Worm (Caenorhabditis elegans) whole organism, L4 larva: ENCODE results near the gene F22F4.5.

Experiments used
- D1046.2 ChIP-seq: fragments of 200-800 bp; sonication (Bioruptor generic); IDR thresholded peaks from 2 replicates; pipeline ENCODE4 v1.3.6; 2022; ENCODE audit warnings: missing genetic modification characterization, missing compliant biosample characterization
- F10B5.3 ChIP-seq: sonication (generic microtip); optimal IDR thresholded peaks from 2 replicates; lab custom pipeline; 2016; ENCODE audit warnings: mild to moderate bottlenecking, missing genetic modification characterization, missing compliant biosample characterization
- F37D6.2 ChIP-seq: sonication (generic microtip); optimal IDR thresholded peaks from 2 replicates; lab custom pipeline; 2016; ENCODE audit warnings: mild to moderate bottlenecking, missing genetic modification characterization, missing compliant biosample characterization
- R02D3.7 ChIP-seq: fragments of 150-350 bp; sonication (generic microtip); optimal IDR thresholded peaks from 3 replicates; lab custom pipeline; 2014; ENCODE audit warnings: missing biosample characterization, missing genetic modification characterization
- T20F7.1 ChIP-seq: fragments of 200-800 bp; sonication (Bioruptor generic); optimal IDR thresholded peaks from 2 replicates; lab custom pipeline; 2018; ENCODE audit warnings: mild to moderate bottlenecking, missing genetic modification characterization, missing compliant biosample characterization
- Y105C5A.15 ChIP-seq: fragments of 200-800 bp; sonication (Bioruptor generic); IDR thresholded peaks from 2 replicates; pipeline ENCODE4 v1.3.6; 2022; ENCODE audit warnings: missing genetic modification characterization, missing compliant biosample characterization
- Y48G9A.11 ChIP-seq: fragments of 200-800 bp; sonication (Bioruptor generic); IDR thresholded peaks from 2 replicates; pipeline ENCODE4 v1.3.6; 2022; ENCODE audit warnings: missing genetic modification reagents, missing genetic modification characterization, missing compliant biosample characterization
- ZK546.5 ChIP-seq, 2 experiments: sonication (generic microtip); optimal IDR thresholded peaks; 2 replicates each; lab custom pipeline; 2017; ENCODE audit warnings: missing biosample characterization in 2 of 2, missing genetic modification characterization in 2 of 2
- aha-1 ChIP-seq: fragments of 150-350 bp; peaks from one replicate; lab custom pipeline; 2014; ENCODE audit warnings: missing biosample characterization, missing genetic modification characterization
- ama-1 ChIP-seq: fragments of 150-350 bp; optimal IDR thresholded peaks from 2 replicates; lab custom pipeline; 2014; ENCODE audit warnings: inconsistent platforms, mixed read lengths
- ceh-44 ChIP-seq: fragments of 200-800 bp; sonication (Bioruptor generic); IDR thresholded peaks from 2 replicates; pipeline ENCODE4 v1.3.6; 2022; ENCODE audit warnings: missing genetic modification reagents, missing genetic modification characterization, missing compliant biosample characterization
- ceh-62 ChIP-seq: sonication (generic microtip); optimal IDR thresholded peaks from 2 replicates; lab custom pipeline; 2017; ENCODE audit warnings: missing biosample characterization, missing genetic modification characterization
- ceh-82 ChIP-seq: sonication (generic microtip); optimal IDR thresholded peaks from 2 replicates; lab custom pipeline; 2017; ENCODE audit warnings: missing biosample characterization, missing genetic modification characterization
- ctbp-1 ChIP-seq: fragments of 200-800 bp; sonication (Bioruptor generic); IDR thresholded peaks from 2 replicates; pipeline ENCODE4 v1.3.6; 2022; ENCODE audit warnings: missing genetic modification reagents, missing genetic modification characterization, missing compliant biosample characterization
- daf-16 ChIP-seq, 3 experiments: sonication (generic microtip); optimal IDR thresholded peaks; 2 replicates each; lab custom pipeline; 2016 to 2017; ENCODE audit warnings: missing genetic modification characterization in 3 of 3, missing genetic modification reagents in 3 of 3, mild to moderate bottlenecking in 2 of 3, missing compliant biosample characterization in 2 of 3, missing biosample characterization in 1 of 3, moderate library complexity in 1 of 3
- dmd-6 ChIP-seq: fragments of 200-800 bp; sonication (Bioruptor generic); IDR thresholded peaks from 2 replicates; pipeline ENCODE4 v1.3.6; 2022; ENCODE audit warnings: missing genetic modification reagents, missing genetic modification characterization, missing compliant biosample characterization
- dmd-9 ChIP-seq: fragments of 200-800 bp; sonication (Bioruptor generic); IDR thresholded peaks from 2 replicates; pipeline ENCODE4 v1.3.6; 2022; ENCODE audit warnings: missing genetic modification reagents, missing genetic modification characterization, missing compliant biosample characterization
- duxl-1 ChIP-seq: sonication (generic microtip); optimal IDR thresholded peaks from 2 replicates; lab custom pipeline; 2016; ENCODE audit warnings: mild to moderate bottlenecking, missing genetic modification characterization, moderate library complexity, missing compliant biosample characterization; ENCODE audit not compliant: poor library complexity
- gei-8 ChIP-seq: fragments of 200-800 bp; sonication (Bioruptor generic); optimal IDR thresholded peaks from 2 replicates; lab custom pipeline; 2018; ENCODE audit warnings: mild to moderate bottlenecking, missing genetic modification characterization, missing compliant biosample characterization
- hif-1 ChIP-seq, 2 experiments: sonication (generic microtip); optimal IDR thresholded peaks; 2 replicates each; lab custom pipeline; 2016 to 2017; ENCODE audit warnings: missing compliant biosample characterization in 2 of 2, missing genetic modification characterization in 2 of 2, missing genetic modification reagents in 2 of 2, missing genotype in 2 of 2, mild to moderate bottlenecking in 1 of 2
- hlh-30 ChIP-seq: sonication (generic microtip); optimal IDR thresholded peaks from 2 replicates; lab custom pipeline; 2017; ENCODE audit warnings: antibody characterized with exemption, mild to moderate bottlenecking, missing genetic modification characterization, missing compliant biosample characterization; ENCODE audit not compliant: insufficient read depth
- hmg-1.1 ChIP-seq: fragments of 200-800 bp; sonication (Bioruptor generic); IDR thresholded peaks from 2 replicates; pipeline ENCODE4 v1.3.6; 2022; ENCODE audit warnings: missing genetic modification reagents, missing genetic modification characterization, missing compliant biosample characterization
- jun-1 ChIP-seq: fragments of 150-350 bp; optimal IDR thresholded peaks from 2 replicates; lab custom pipeline; 2014; ENCODE audit warnings: missing biosample characterization, missing genetic modification reagents, missing genetic modification characterization
- lin-13 ChIP-seq: fragments of 150-350 bp; optimal IDR thresholded peaks from 2 replicates; lab custom pipeline; 2014; ENCODE audit warnings: missing biosample characterization, missing genetic modification reagents, missing genetic modification characterization
- lir-3 ChIP-seq: sonication (generic microtip); optimal IDR thresholded peaks from 2 replicates; lab custom pipeline; 2016; ENCODE audit warnings: mild to moderate bottlenecking, missing genetic modification characterization, missing compliant biosample characterization
- madf-5 ChIP-seq, 2 experiments: fragments of 200-800 bp; sonication (Bioruptor generic); IDR thresholded peaks; 2 replicates each; pipeline ENCODE4 v1.3.6; 2022; ENCODE audit warnings: missing compliant biosample characterization in 2 of 2, missing genetic modification characterization in 2 of 2
- mdt-29 ChIP-seq: fragments of 200-800 bp; sonication (Bioruptor generic); IDR thresholded peaks from 2 replicates; pipeline ENCODE4 v1.3.6; 2022; ENCODE audit warnings: missing genetic modification reagents, missing genetic modification characterization, missing compliant biosample characterization
- mep-1 ChIP-seq: fragments of 150-350 bp; sonication (generic microtip); optimal IDR thresholded peaks from 3 replicates; lab custom pipeline; 2014; ENCODE audit warnings: missing biosample characterization, missing genetic modification characterization
- mxl-3 ChIP-seq: fragments of 200-800 bp; sonication (Bioruptor generic); optimal IDR thresholded peaks from 2 replicates; lab custom pipeline; 2018; ENCODE audit warnings: mild to moderate bottlenecking, missing genetic modification characterization, missing compliant biosample characterization
- nhr-11 ChIP-seq: fragments of 150-350 bp; optimal IDR thresholded peaks from 2 replicates; lab custom pipeline; 2014; ENCODE audit warnings: missing biosample characterization, missing genetic modification characterization
- nhr-237 ChIP-seq: sonication (generic microtip); optimal IDR thresholded peaks from 2 replicates; lab custom pipeline; 2017; ENCODE audit warnings: missing biosample characterization, missing genetic modification characterization
- nhr-41 ChIP-seq: fragments of 200-800 bp; sonication (Bioruptor generic); IDR thresholded peaks from 2 replicates; pipeline ENCODE4 v1.3.6; 2022; ENCODE audit warnings: missing genetic modification reagents, missing genetic modification characterization, missing compliant biosample characterization
- nhr-42 ChIP-seq: fragments of 200-800 bp; sonication (Bioruptor generic); IDR thresholded peaks from 2 replicates; pipeline ENCODE4 v1.3.6; 2022; ENCODE audit warnings: missing genetic modification characterization, missing compliant biosample characterization
- nhr-76 ChIP-seq: fragments of 150-350 bp; optimal IDR thresholded peaks from 2 replicates; lab custom pipeline; 2014; ENCODE audit warnings: missing biosample characterization, missing genetic modification characterization
- nhr-77 ChIP-seq: fragments of 150-350 bp; optimal IDR thresholded peaks from 2 replicates; lab custom pipeline; 2014; ENCODE audit warnings: missing biosample characterization, missing genetic modification characterization
- pha-4 ChIP-seq, 2 experiments: fragments of 150-350 bp in 1 of 2; fragments of 200-800 bp in 1 of 2; sonication (Bioruptor generic) in 1 of 2; IDR thresholded peaks in 1 of 2; optimal IDR thresholded peaks in 1 of 2; 2 replicates each; pipeline versions ENCODE4 v1.3.6 to Lab custom; 2014 to 2022; ENCODE audit warnings: missing genetic modification characterization in 2 of 2, missing genetic modification reagents in 2 of 2, missing biosample characterization in 1 of 2, missing compliant biosample characterization in 1 of 2
- php-3 ChIP-seq: fragments of 200-800 bp; sonication (Bioruptor generic); IDR thresholded peaks from 2 replicates; pipeline ENCODE4 v1.3.6; 2022; ENCODE audit warnings: missing genetic modification reagents, missing genetic modification characterization, missing compliant biosample characterization
- saeg-2 ChIP-seq: fragments of 200-800 bp; sonication (Bioruptor generic); IDR thresholded peaks from 2 replicates; pipeline ENCODE4 v1.3.6; 2022; ENCODE audit warnings: missing genetic modification reagents, missing genetic modification characterization, missing compliant biosample characterization
- set-16 ChIP-seq: fragments of 200-800 bp; sonication (Bioruptor generic); IDR thresholded peaks from 2 replicates; pipeline ENCODE4 v1.3.6; 2022; ENCODE audit warnings: missing genetic modification reagents, missing genetic modification characterization, missing compliant biosample characterization
- skn-1 ChIP-seq: fragments of 150-350 bp; optimal IDR thresholded peaks from 2 replicates; lab custom pipeline; 2014; ENCODE audit warnings: missing biosample characterization, missing genetic modification characterization
- spr-1 ChIP-seq: sonication (generic microtip); optimal IDR thresholded peaks from 2 replicates; lab custom pipeline; 2016; ENCODE audit warnings: mild to moderate bottlenecking, missing genetic modification characterization, missing compliant biosample characterization
- spr-3 ChIP-seq: fragments of 200-800 bp; sonication (Bioruptor generic); optimal IDR thresholded peaks from 2 replicates; lab custom pipeline; 2018; ENCODE audit warnings: mild to moderate bottlenecking, missing genetic modification characterization, missing compliant biosample characterization
- unc-62 ChIP-seq, 3 experiments: fragments of 150-350 bp in 1 of 3; sonication (generic microtip); optimal IDR thresholded peaks in 2 of 3; peaks in 1 of 3; 1 replicate in 1 of 3; 2 replicates in 2 of 3; lab custom pipeline; 2014 to 2017; ENCODE audit warnings: missing biosample characterization in 3 of 3, missing genetic modification characterization in 3 of 3, missing genetic modification reagents in 3 of 3, missing genotype in 1 of 3
- zfp-2 ChIP-seq: sonication (generic microtip); optimal IDR thresholded peaks from 2 replicates; lab custom pipeline; 2016; ENCODE audit warnings: mild to moderate bottlenecking, missing genetic modification characterization, missing compliant biosample characterization
- ztf-7 ChIP-seq: fragments of 150-350 bp; optimal IDR thresholded peaks from 2 replicates; lab custom pipeline; 2014; ENCODE audit warnings: missing biosample characterization, missing genetic modification characterization

Gene F22F4.5

DNA sequence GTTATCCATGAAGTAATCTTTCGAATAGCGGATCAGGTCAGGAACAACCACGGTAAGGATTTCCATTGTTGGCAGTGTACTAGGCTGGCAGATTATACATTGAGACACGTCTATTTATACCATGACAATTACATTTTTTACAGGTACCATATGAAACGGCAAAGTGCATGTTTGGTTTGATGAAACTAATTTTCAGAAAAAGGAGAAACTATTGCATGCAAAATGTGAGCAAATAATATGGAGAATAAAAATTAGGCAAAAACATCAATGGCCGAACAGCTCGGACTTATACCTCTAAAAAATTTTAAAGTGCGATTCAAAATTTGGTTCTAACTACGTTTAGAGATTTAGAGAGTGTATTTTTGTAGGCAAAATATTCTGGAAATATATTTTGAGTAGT lies at the start of gene F22F4.5:
F22F4.5 (minus strand) TSS at position 101 of the 400 bp plus-strand sequence.
- TF ChIP-seq R02D3.7 (tag; lab: Kevin White, UChicago): no peak
- no peak for TF ChIP-seq nhr-42 (GFP tag; lab: Robert Waterston, UW)
- TF ChIP-seq skn-1 (tag; lab: Kevin White, UChicago): no peak
- TF ChIP-seq nhr-237 (tag; lab: Kevin White, UChicago): no peak
- TF ChIP-seq ztf-7 (tag; lab: Kevin White, UChicago): no peak
- TF ChIP-seq spr-1 (tag; lab: Kevin White, UChicago): no peak
- no peak for TF ChIP-seq hif-1 (tag; optimal IDR thresholded peaks at IDR 0.05; lab: Kevin White, UChicago)
- TF ChIP-seq unc-62 (GFP tag; optimal IDR thresholded peaks at IDR 0.05 in 1 of 2; lab: Kevin White, UChicago): no peak
- TF ChIP-seq unc-62 (tag; optimal IDR thresholded peaks at IDR 0.05; lab: Kevin White, UChicago): no peak
- TF ChIP-seq spr-3 (GFP tag; lab: Kevin White, UChicago): no peak
- TF ChIP-seq nhr-41: no peak
- TF ChIP-seq Y105C5A.15 (GFP tag; lab: Robert Waterston, UW): no peak
- no peak for TF ChIP-seq jun-1 (tag; lab: Kevin White, UChicago)
- TF ChIP-seq duxl-1 (tag; lab: Kevin White, UChicago): no peak
- TF ChIP-seq lir-3: no peak
- no peak for TF ChIP-seq ZK546.5 (tag; optimal IDR thresholded peaks at IDR 0.05; lab: Kevin White, UChicago)
- no peak for TF ChIP-seq ama-1 (lab: Kevin White, UChicago)
- TF ChIP-seq D1046.2 (GFP tag; lab: Robert Waterston, UW): no peak
- TF ChIP-seq mxl-3 (GFP tag; lab: Kevin White, UChicago): no peak
- no peak for TF ChIP-seq nhr-77 (tag; lab: Kevin White, UChicago)

DNA sequence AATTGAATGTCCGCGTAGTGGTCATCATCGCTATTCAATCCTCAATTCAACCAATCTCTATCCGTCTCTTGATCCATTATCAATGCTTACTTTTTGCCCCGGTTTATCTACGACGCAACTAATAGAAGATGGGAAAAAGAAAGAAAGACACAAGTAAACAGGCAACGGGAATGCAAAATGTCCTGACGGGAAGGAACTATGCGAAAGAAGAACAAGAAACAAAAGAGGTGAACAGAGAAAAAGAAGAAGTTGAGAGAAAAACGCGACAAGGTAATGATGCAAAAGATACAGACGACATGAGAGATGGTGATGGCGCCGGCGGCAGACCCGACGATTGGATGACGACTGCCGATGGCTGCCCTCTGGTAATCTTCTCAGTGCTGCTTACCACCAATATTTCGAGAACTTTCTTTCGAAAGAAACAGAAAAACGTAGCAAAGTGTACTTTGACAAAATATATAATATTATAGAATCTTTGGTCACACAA lies 49.4 kb upstream of the F22F4.5 start:
- TF ChIP-seq set-16 (GFP tag; lab: Robert Waterston, UW): 0 out of 2 replicates have a peak, but pooled peaks have one; percentile 31
- TF ChIP-seq hif-1 (tag; optimal IDR thresholded peaks at IDR 0.05; lab: Kevin White, UChicago): peak in 1 of 2 experiments; percentile 44
- TF ChIP-seq Y48G9A.11: no peak
- no peak for TF ChIP-seq Y105C5A.15 (GFP tag; lab: Robert Waterston, UW)
- TF ChIP-seq zfp-2 (tag; lab: Kevin White, UChicago): no peak
- TF ChIP-seq mxl-3 (GFP tag; lab: Kevin White, UChicago): no peak
- peak; percentile 86 for TF ChIP-seq mep-1 (tag; lab: Kevin White, UChicago)
- TF ChIP-seq nhr-11 (tag; lab: Kevin White, UChicago): peak; percentile 72
- TF ChIP-seq ZK546.5 (tag; optimal IDR thresholded peaks at IDR 0.05; lab: Kevin White, UChicago): no peak
- TF ChIP-seq ceh-44 (GFP tag; lab: Robert Waterston, UW): no peak
- TF ChIP-seq php-3 (GFP tag; lab: Robert Waterston, UW): no peak
- peak; percentile 42 for TF ChIP-seq hmg-1.1 (GFP tag; lab: Robert Waterston, UW)
- no peak for TF ChIP-seq duxl-1 (tag; lab: Kevin White, UChicago)
- peak; percentile 39 for TF ChIP-seq lin-13 (GFP tag; lab: Kevin White, UChicago)
- TF ChIP-seq ctbp-1 (GFP tag; lab: Robert Waterston, UW): peak; percentile 41; the same call in 1 of the 2 replicates
- TF ChIP-seq mdt-29 (GFP tag; lab: Robert Waterston, UW): peak; percentile 52; the same call in 1 of the 2 replicates
- peak; percentile 74 for TF ChIP-seq nhr-77 (tag; lab: Kevin White, UChicago)
- TF ChIP-seq spr-1 (tag; lab: Kevin White, UChicago): no peak
- peak; percentile 77; the same call in 1 of the 2 replicates for TF ChIP-seq dmd-6 (GFP tag; lab: Robert Waterston, UW)
- peak; percentile 10 for TF ChIP-seq aha-1 (tag; lab: Kevin White, UChicago)
- no peak for TF ChIP-seq nhr-76 (tag; lab: Kevin White, UChicago)
- peak; percentile 39 for TF ChIP-seq gei-8
- TF ChIP-seq lir-3: no peak
- 0 out of 2 replicates have a peak, but pooled peaks have one; percentile 23 for TF ChIP-seq saeg-2 (GFP tag; lab: Robert Waterston, UW)
- TF ChIP-seq F37D6.2: no peak
- peak; percentile 66 for TF ChIP-seq hlh-30
- TF ChIP-seq ceh-82 (tag; lab: Kevin White, UChicago): no peak
- peak; percentile 23 to 82 for TF ChIP-seq daf-16 (GFP tag; optimal IDR thresholded peaks at IDR 0.05; lab: Kevin White, UChicago)
- peak; percentile 97 for TF ChIP-seq daf-16 (tag; optimal IDR thresholded peaks at IDR 0.05; lab: Kevin White, UChicago)
- peak in 1 of 2 experiments; percentile 10 for TF ChIP-seq unc-62 (GFP tag; optimal IDR thresholded peaks at IDR 0.05 in 1 of 2; lab: Kevin White, UChicago)
- no peak for TF ChIP-seq unc-62 (tag; optimal IDR thresholded peaks at IDR 0.05; lab: Kevin White, UChicago)
- no peak for TF ChIP-seq D1046.2 (GFP tag; lab: Robert Waterston, UW)
- no peak for TF ChIP-seq dmd-9 (GFP tag; lab: Robert Waterston, UW)
- TF ChIP-seq F10B5.3 (tag; lab: Kevin White, UChicago): no peak
- TF ChIP-seq pha-4 (GFP tag; IDR thresholded peaks at IDR 0.05; lab: Robert Waterston, UW): peak; percentile 28; the same call in 1 of the 2 replicates
- TF ChIP-seq pha-4 (tag; optimal IDR thresholded peaks at IDR 0.05; lab: Kevin White, UChicago): peak; percentile 21
- TF ChIP-seq ceh-62 (tag; lab: Kevin White, UChicago): no peak
- no peak for TF ChIP-seq madf-5 (GFP tag; IDR thresholded peaks at IDR 0.05; lab: Robert Waterston, UW)
- no peak for TF ChIP-seq T20F7.1 (GFP tag; lab: Kevin White, UChicago)
